Fruit fly (Drosophila melanogaster) S2 (cell line): ENCODE measurements around the gene Smr.

ENCODE experiments used
- CG8478 ChIP-seq: fragments of >200 bp; optimal IDR thresholded peaks from 2 replicates; lab custom pipeline; 2018
- CTCF ChIP-seq, 2 experiments: fragments of >200 bp; optimal IDR thresholded peaks; 2 replicates each; lab custom pipeline; 2018

dm6 chrX:12724287-12725186 is 17.9 kb downstream of the Smr start:
- TF ChIP-seq CTCF (optimal IDR thresholded peaks at IDR 0.05; lab: Kevin White, UChicago) = no peak
- no peak for TF ChIP-seq CG8478 (lab: Kevin White, UChicago)
